Worm (Caenorhabditis elegans) whole organism, young adult: Measurements from ENCODE around the gene Y43F8B.2.

Experiments
- B0035.1 ChIP-seq: sonication (generic microtip); optimal IDR thresholded peaks from 2 replicates; lab custom pipeline; 2016; ENCODE audit warnings: missing genetic modification characterization, mild to moderate bottlenecking, missing compliant biosample characterization, missing genotype, missing genetic modification reagents
- C17E4.6 ChIP-seq: fragments of 200-800 bp; sonication (Bioruptor generic); IDR thresholded peaks from 2 replicates; pipeline ENCODE4 v1.3.6; 2022; ENCODE audit warnings: missing genetic modification reagents, missing genetic modification characterization, missing compliant biosample characterization
- F10E7.11 ChIP-seq: sonication (generic microtip); optimal IDR thresholded peaks from 2 replicates; lab custom pipeline; 2017; ENCODE audit warnings: mild to moderate bottlenecking, missing genetic modification characterization, moderate library complexity, missing compliant biosample characterization
- F52B5.7 ChIP-seq: sonication (generic microtip); optimal IDR thresholded peaks from 2 replicates; lab custom pipeline; 2016; ENCODE audit warnings: mild to moderate bottlenecking, missing genetic modification characterization, missing compliant biosample characterization
- F57C9.4 ChIP-seq: sonication (generic microtip); optimal IDR thresholded peaks from 2 replicates; lab custom pipeline; 2017; ENCODE audit warnings: mild to moderate bottlenecking, missing genetic modification characterization, missing compliant biosample characterization
- K11D2.4 ChIP-seq: fragments of 200-800 bp; sonication (Bioruptor generic); IDR thresholded peaks from 2 replicates; pipeline ENCODE4 v1.3.6; 2022; ENCODE audit warnings: missing genetic modification reagents, missing genetic modification characterization, missing compliant biosample characterization
- K12H6.12 ChIP-seq: fragments of 200-800 bp; sonication (Bioruptor generic); optimal IDR thresholded peaks from 2 replicates; lab custom pipeline; 2018; ENCODE audit warnings: mild to moderate bottlenecking, missing genetic modification characterization, missing compliant biosample characterization
- T26A5.8 ChIP-seq: sonication (generic microtip); optimal IDR thresholded peaks from 2 replicates; lab custom pipeline; 2016; ENCODE audit warnings: missing genetic modification characterization, missing compliant biosample characterization
- Y53F4B.3 ChIP-seq: fragments of 200-800 bp; sonication (Bioruptor generic); IDR thresholded peaks from 2 replicates; pipeline ENCODE4 v1.3.6; 2022; ENCODE audit warnings: missing genetic modification reagents, missing genetic modification characterization, missing compliant biosample characterization
- Y67H2A.10 ChIP-seq: fragments of 200-800 bp; sonication (Bioruptor generic); conservative IDR thresholded peaks from 2 replicates; pipeline ENCODE4 v1.3.6; 2022; ENCODE audit warnings: missing genetic modification reagents, missing genetic modification characterization, missing compliant biosample characterization
- aptf-3 ChIP-seq: fragments of 200-800 bp; sonication (Bioruptor generic); IDR thresholded peaks from 2 replicates; pipeline ENCODE4 v1.3.6; 2022; ENCODE audit warnings: missing genetic modification characterization, missing compliant biosample characterization
- atf-7 ChIP-seq: sonication (generic microtip); optimal IDR thresholded peaks from 2 replicates; lab custom pipeline; 2017; ENCODE audit warnings: mild to moderate bottlenecking, missing genetic modification characterization, missing compliant biosample characterization
- athp-1 ChIP-seq: sonication (generic microtip); optimal IDR thresholded peaks from 2 replicates; lab custom pipeline; 2017; ENCODE audit warnings: mild to moderate bottlenecking, missing genetic modification characterization, missing compliant biosample characterization
- bed-1 ChIP-seq: fragments of 200-800 bp; sonication (Bioruptor generic); IDR thresholded peaks from 2 replicates; pipeline ENCODE4 v1.3.6; 2022; ENCODE audit warnings: missing genetic modification reagents, missing genetic modification characterization, missing compliant biosample characterization
- ceh-40 ChIP-seq: fragments of 200-800 bp; sonication (Bioruptor generic); IDR thresholded peaks from 2 replicates; pipeline ENCODE4 v1.3.6; 2022; ENCODE audit warnings: missing genetic modification characterization, missing compliant biosample characterization
- ceh-79 ChIP-seq: sonication (generic microtip); optimal IDR thresholded peaks from 2 replicates; lab custom pipeline; 2017; ENCODE audit warnings: mild to moderate bottlenecking, missing genetic modification characterization, missing compliant biosample characterization
- chd-7 ChIP-seq: sonication (generic microtip); optimal IDR thresholded peaks from 2 replicates; lab custom pipeline; 2016; ENCODE audit warnings: mild to moderate bottlenecking, missing genetic modification characterization, moderate library complexity, missing compliant biosample characterization
- die-1 ChIP-seq: sonication (generic microtip); optimal IDR thresholded peaks from 2 replicates; lab custom pipeline; 2016; ENCODE audit warnings: missing genotype, mild to moderate bottlenecking, missing genetic modification characterization, missing compliant biosample characterization
- dox-1 ChIP-seq: fragments of 200-800 bp; sonication (Bioruptor generic); IDR thresholded peaks from 2 replicates; pipeline ENCODE4 v1.3.6; 2022; ENCODE audit warnings: missing genetic modification reagents, missing genetic modification characterization, missing compliant biosample characterization
- dpff-1 ChIP-seq: sonication (generic microtip); optimal IDR thresholded peaks from 2 replicates; lab custom pipeline; 2017; ENCODE audit warnings: mild to moderate bottlenecking, missing genetic modification characterization, missing compliant biosample characterization
- efl-1 ChIP-seq: fragments of 150-350 bp; optimal IDR thresholded peaks from 2 replicates; lab custom pipeline; 2014; ENCODE audit warnings: missing biosample characterization, missing genetic modification reagents, missing genetic modification characterization
- egl-44 ChIP-seq: fragments of 200-800 bp; sonication (Bioruptor generic); IDR thresholded peaks from 2 replicates; pipeline ENCODE4 v1.3.6; 2022; ENCODE audit warnings: missing genetic modification reagents, missing genetic modification characterization, missing compliant biosample characterization
- egrh-3 ChIP-seq: fragments of 200-800 bp; sonication (Bioruptor generic); IDR thresholded peaks from 2 replicates; pipeline ENCODE4 v1.3.6; 2022; ENCODE audit warnings: missing genetic modification reagents, missing genetic modification characterization, missing compliant biosample characterization
- gei-17 ChIP-seq: fragments of 200-800 bp; sonication (Bioruptor generic); optimal IDR thresholded peaks from 2 replicates; lab custom pipeline; 2018; ENCODE audit warnings: mild to moderate bottlenecking, missing genetic modification characterization, missing compliant biosample characterization
- hmg-20 ChIP-seq: fragments of 200-800 bp; sonication (Bioruptor generic); IDR thresholded peaks from 2 replicates; pipeline ENCODE4 v1.3.6; 2022; ENCODE audit warnings: missing genetic modification reagents, missing genetic modification characterization, missing compliant biosample characterization
- lag-1 ChIP-seq: fragments of 200-800 bp; sonication (Bioruptor generic); IDR thresholded peaks from 2 replicates; pipeline ENCODE4 v1.3.6; 2022; ENCODE audit warnings: missing genetic modification reagents, missing genetic modification characterization, missing compliant biosample characterization
- lin-26 ChIP-seq: fragments of 200-800 bp; sonication (Bioruptor generic); IDR thresholded peaks from 2 replicates; pipeline ENCODE4 v1.3.6; 2022; ENCODE audit warnings: missing genetic modification reagents, missing genetic modification characterization, missing compliant biosample characterization
- lin-35 ChIP-seq, 3 experiments: fragments of 150-350 bp in 2 of 3; sonication (generic microtip) in 1 of 3; optimal IDR thresholded peaks; 2 replicates each; lab custom pipeline; 2014 to 2018; ENCODE audit warnings: missing biosample characterization in 3 of 3, missing genetic modification characterization in 3 of 3, missing genetic modification reagents in 3 of 3
- lin-40 ChIP-seq: sonication (generic microtip); optimal IDR thresholded peaks from 2 replicates; lab custom pipeline; 2016; ENCODE audit warnings: missing genetic modification characterization, mild to moderate bottlenecking, missing compliant biosample characterization, missing genotype, missing genetic modification reagents
- lin-54 ChIP-seq: fragments of 200-800 bp; sonication (Bioruptor generic); optimal IDR thresholded peaks from 2 replicates; lab custom pipeline; 2018; ENCODE audit warnings: mild to moderate bottlenecking, missing genetic modification characterization, missing compliant biosample characterization
- lsy-27 ChIP-seq: sonication (generic microtip); optimal IDR thresholded peaks from 2 replicates; lab custom pipeline; 2017; ENCODE audit warnings: missing genetic modification characterization, mild to moderate bottlenecking, missing compliant biosample characterization, antibody characterized with exemption, missing genotype, borderline replicate concordance; ENCODE audit not compliant: insufficient read depth
- madf-3 ChIP-seq: fragments of 200-800 bp; sonication (Bioruptor generic); IDR thresholded peaks from 2 replicates; pipeline ENCODE4 v1.3.6; 2022; ENCODE audit warnings: missing genetic modification reagents, missing genetic modification characterization, missing compliant biosample characterization
- mes-4 ChIP-seq: sonication (generic microtip); optimal IDR thresholded peaks from 2 replicates; lab custom pipeline; 2016; ENCODE audit warnings: missing genotype, missing genetic modification characterization, missing compliant biosample characterization
- nhr-80 ChIP-seq: sonication (generic microtip); optimal IDR thresholded peaks from 2 replicates; lab custom pipeline; 2016; ENCODE audit warnings: missing genetic modification characterization, missing compliant biosample characterization
- nhr-90 ChIP-seq: sonication (generic microtip); optimal IDR thresholded peaks from 2 replicates; lab custom pipeline; 2016; ENCODE audit warnings: missing genotype, mild to moderate bottlenecking, missing genetic modification characterization, missing compliant biosample characterization
- pbrm-1 ChIP-seq: fragments of 200-800 bp; sonication (Bioruptor generic); IDR thresholded peaks from 2 replicates; pipeline ENCODE4 v1.3.6; 2022; ENCODE audit warnings: missing genetic modification reagents, missing genetic modification characterization, missing compliant biosample characterization
- repo-1 ChIP-seq: sonication (generic microtip); optimal IDR thresholded peaks from 2 replicates; lab custom pipeline; 2017; ENCODE audit warnings: mild to moderate bottlenecking, missing genetic modification characterization, missing compliant biosample characterization
- rpc-1 ChIP-seq, 2 experiments: fragments of 150-350 bp in 1 of 2; sonication (generic microtip) in 1 of 2; optimal IDR thresholded peaks; 2 replicates each; lab custom pipeline; 2014 to 2018; ENCODE audit warnings: missing biosample characterization in 1 of 2, missing genetic modification characterization in 1 of 2, missing genetic modification reagents in 1 of 2, missing genotype in 1 of 2
- sea-2 ChIP-seq: fragments of 200-800 bp; sonication (Bioruptor generic); IDR thresholded peaks from 2 replicates; pipeline ENCODE4 v1.3.6; 2022; ENCODE audit warnings: missing genetic modification characterization, missing compliant biosample characterization
- snpc-1.3 ChIP-seq: sonication (generic microtip); optimal IDR thresholded peaks from 2 replicates; lab custom pipeline; 2017; ENCODE audit warnings: missing genetic modification characterization, mild to moderate bottlenecking, missing compliant biosample characterization, antibody characterized with exemption, moderate library complexity, missing genotype, missing genetic modification reagents; ENCODE audit not compliant: insufficient read depth
- snpc-3.4 ChIP-seq: sonication (generic microtip); optimal IDR thresholded peaks from 2 replicates; lab custom pipeline; 2017; ENCODE audit warnings: missing genetic modification characterization, mild to moderate bottlenecking, missing compliant biosample characterization, antibody characterized with exemption, moderate library complexity, missing genotype, missing genetic modification reagents
- somi-1 ChIP-seq: fragments of 200-800 bp; sonication (Bioruptor generic); optimal IDR thresholded peaks from 2 replicates; lab custom pipeline; 2018; ENCODE audit warnings: mild to moderate bottlenecking, missing genetic modification characterization, missing compliant biosample characterization
- tbp1 ChIP-seq: fragments of 200-800 bp; sonication (Bioruptor generic); optimal IDR thresholded peaks from 2 replicates; lab custom pipeline; 2018; ENCODE audit warnings: mild to moderate bottlenecking, missing genetic modification characterization, missing compliant biosample characterization
- tlf-1 ChIP-seq: fragments of 200-800 bp; sonication (Bioruptor generic); optimal IDR thresholded peaks from 2 replicates; lab custom pipeline; 2018; ENCODE audit warnings: mild to moderate bottlenecking, missing genetic modification characterization, missing compliant biosample characterization
- unc-130 ChIP-seq: sonication (generic microtip); optimal IDR thresholded peaks from 2 replicates; lab custom pipeline; 2016; ENCODE audit warnings: missing genetic modification reagents, missing genetic modification characterization, missing compliant biosample characterization
- ztf-22 ChIP-seq: fragments of 200-800 bp; sonication (Bioruptor generic); optimal IDR thresholded peaks from 2 replicates; lab custom pipeline; 2018; ENCODE audit warnings: mild to moderate bottlenecking, missing genetic modification characterization, moderate library complexity, missing compliant biosample characterization
- ztf-25 ChIP-seq: fragments of 200-800 bp; sonication (Bioruptor generic); IDR thresholded peaks from 2 replicates; pipeline ENCODE4 v1.3.6; 2022; ENCODE audit warnings: missing genetic modification reagents, missing genetic modification characterization, missing compliant biosample characterization

Y43F8B.2 gene

DNA sequence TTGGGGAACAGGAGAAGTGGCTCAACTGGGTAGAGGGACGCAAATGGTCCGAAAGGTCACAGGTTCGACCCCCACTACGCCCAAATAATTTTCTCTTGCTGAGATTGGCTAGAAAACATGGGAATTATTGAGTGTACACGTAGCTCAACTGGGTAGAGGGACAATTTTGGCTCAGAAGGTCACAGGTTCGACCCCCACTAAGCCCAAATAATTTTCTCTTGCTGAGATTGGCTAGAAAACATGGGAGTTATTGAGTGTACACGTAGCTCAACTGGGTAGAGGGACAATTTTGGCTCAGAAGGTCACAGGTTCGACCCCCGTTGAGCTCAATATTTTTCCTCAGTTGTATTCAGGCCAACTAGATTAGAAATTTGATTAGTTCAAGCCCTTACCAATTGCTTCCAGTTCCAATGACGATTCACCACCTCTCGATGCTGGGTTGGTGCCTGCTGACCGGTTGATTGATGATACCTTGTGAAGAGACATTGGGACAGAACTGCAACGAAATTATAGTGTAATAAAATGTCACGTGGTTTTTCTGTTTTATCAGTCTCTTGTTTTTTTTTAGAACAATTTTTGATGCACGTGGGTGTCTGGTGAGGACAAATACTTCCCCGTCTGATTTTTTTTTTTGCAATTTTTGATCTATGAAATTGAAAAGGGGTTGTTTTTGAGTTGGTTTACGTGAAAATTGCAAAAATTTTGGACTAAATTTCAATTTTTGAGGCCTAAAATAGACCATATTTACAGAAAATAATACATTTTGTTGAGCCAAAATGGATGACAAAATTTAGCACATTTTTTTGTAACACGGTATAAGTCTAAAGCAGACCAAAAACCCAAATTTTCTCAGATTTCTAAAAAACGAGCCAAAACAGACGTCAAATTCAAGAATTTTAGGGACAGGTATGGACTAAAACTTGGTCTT is 11.3 kb downstream of the Y43F8B.2 start (continued):
- TF ChIP-seq hmg-20 (GFP tag; lab: Robert Waterston, UW) = no peak
- no peak for TF ChIP-seq F10E7.11 (tag; lab: Kevin White, UChicago)
- no peak for TF ChIP-seq somi-1 (GFP tag; lab: Kevin White, UChicago)
- TF ChIP-seq K11D2.4 (GFP tag; lab: Robert Waterston, UW) = no peak
- TF ChIP-seq atf-7 (tag; lab: Kevin White, UChicago) = no peak
- no peak for TF ChIP-seq repo-1 (tag; lab: Kevin White, UChicago)
- no peak for TF ChIP-seq lin-54 (GFP tag; lab: Kevin White, UChicago)
- no peak for TF ChIP-seq athp-1 (tag; lab: Kevin White, UChicago)
- no peak for TF ChIP-seq snpc-1.3 (tag; lab: Kevin White, UChicago)
- TF ChIP-seq rpc-1 (optimal IDR thresholded peaks at IDR 0.05; lab: Kevin White, UChicago) = peak; percentile 37
- peak; percentile 67 for TF ChIP-seq rpc-1 (tag; optimal IDR thresholded peaks at IDR 0.05; lab: Kevin White, UChicago)
- TF ChIP-seq dox-1 (GFP tag; lab: Robert Waterston, UW) = no peak; the same call in 1 of the 2 replicates
- no peak for TF ChIP-seq madf-3 (GFP tag; lab: Robert Waterston, UW)
- TF ChIP-seq lin-35 (GFP tag; optimal IDR thresholded peaks at IDR 0.05; lab: Kevin White, UChicago) = peak in 1 of 3 experiments; percentile 14
- TF ChIP-seq aptf-3 (GFP tag; lab: Robert Waterston, UW) = no peak
- TF ChIP-seq gei-17 (GFP tag; lab: Kevin White, UChicago) = peak; percentile 24
- TF ChIP-seq mes-4 (tag; lab: Kevin White, UChicago) = peak; percentile 53
- no peak for TF ChIP-seq ztf-22 (GFP tag; lab: Kevin White, UChicago)
- no peak for TF ChIP-seq dpff-1 (tag; lab: Kevin White, UChicago)
- TF ChIP-seq ceh-79 (tag; lab: Kevin White, UChicago) = no peak
- TF ChIP-seq die-1 (tag; lab: Kevin White, UChicago) = peak; percentile 13
- no peak for TF ChIP-seq egrh-3 (GFP tag; lab: Robert Waterston, UW)
- no peak for TF ChIP-seq K12H6.12 (tag; lab: Kevin White, UChicago)
- no peak for TF ChIP-seq C17E4.6 (GFP tag; lab: Robert Waterston, UW)
- no peak for TF ChIP-seq nhr-80 (tag; lab: Kevin White, UChicago)
- peak; percentile 63; the same call in 1 of the 2 replicates for TF ChIP-seq lin-26 (GFP tag; lab: Robert Waterston, UW)
- TF ChIP-seq lsy-27 = no peak
- no peak for TF ChIP-seq B0035.1 (tag; lab: Kevin White, UChicago)
- TF ChIP-seq chd-7 = no peak
- no peak for TF ChIP-seq efl-1
- TF ChIP-seq F52B5.7 (tag; lab: Kevin White, UChicago) = no peak
- no peak for TF ChIP-seq sea-2
- no peak for TF ChIP-seq bed-1 (GFP tag; lab: Robert Waterston, UW)
- no peak for TF ChIP-seq unc-130 (GFP tag; lab: Kevin White, UChicago)
- TF ChIP-seq Y53F4B.3 (GFP tag; lab: Robert Waterston, UW) = no peak
- TF ChIP-seq tlf-1 (GFP tag; lab: Kevin White, UChicago) = no peak
- no peak; the same call in 1 of the 2 replicates for TF ChIP-seq egl-44
- TF ChIP-seq T26A5.8 (tag; lab: Kevin White, UChicago) = no peak
- TF ChIP-seq lin-40 = no peak
- TF ChIP-seq ztf-25 (GFP tag; lab: Robert Waterston, UW) = no peak
- no peak for TF ChIP-seq lag-1 (GFP tag; lab: Robert Waterston, UW)
- no peak; the same call in 1 of the 2 replicates for TF ChIP-seq pbrm-1 (GFP tag; lab: Robert Waterston, UW)
- no peak for TF ChIP-seq snpc-3.4
- TF ChIP-seq Y67H2A.10 (GFP tag; lab: Robert Waterston, UW) = no peak
- no peak for TF ChIP-seq F57C9.4
- peak; percentile 74 for TF ChIP-seq tbp1
- TF ChIP-seq ceh-40 (GFP tag; lab: Robert Waterston, UW) = no peak
- peak; percentile 26 for TF ChIP-seq nhr-90 (tag; lab: Kevin White, UChicago)
